Comparison of ENCODE assay signal across 1 fruit fly cellular context in the genomic region with DNA sequence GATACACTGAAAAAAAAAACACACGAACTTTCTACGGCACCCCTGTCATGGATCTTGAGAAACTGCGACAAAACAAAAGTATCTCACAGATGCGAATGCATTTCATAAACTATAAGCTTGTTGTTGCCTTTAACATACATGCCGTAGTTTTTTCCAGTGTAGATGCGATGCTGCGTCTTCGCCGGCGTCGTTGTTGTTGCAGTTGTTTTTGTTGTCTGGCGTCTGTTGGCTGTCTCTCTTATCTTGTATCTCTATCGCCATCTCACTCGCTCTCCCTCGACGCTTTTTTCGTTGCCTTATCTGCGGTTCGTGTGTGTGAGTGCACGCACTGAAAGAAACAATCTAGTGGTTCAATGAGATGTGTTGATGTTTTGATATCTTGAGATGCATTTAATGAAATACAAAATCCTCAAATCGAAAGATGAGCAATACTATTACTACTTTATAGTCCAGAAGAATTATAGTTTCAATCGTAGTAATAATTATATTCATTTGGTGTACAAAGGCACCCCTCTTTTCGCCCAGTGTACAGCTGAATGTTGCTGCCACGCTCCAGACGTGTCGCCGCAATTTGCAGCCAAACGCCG.
A peak's percentile ranks its signal among the peaks of the same experiment; 100 is the strongest.
TF ChIP-seq lines count a peak whose summit lies in the region.

No protein-coding gene starts in this region.

TF ChIP-seq in whole organism, embryonic, 481 proteins besides CTCF, POLR2A, EP300 and RAD21 (continued from another document and continues in another):
- TF ChIP-seq Bteb2 (GFP tag; optimal IDR thresholded peaks at IDR 0.05; lab: Kevin White, UChicago) (peak; percentile 95), mirr (GFP tag; optimal IDR thresholded peaks at IDR 0.05; lab: Kevin White, UChicago) (peak; percentile 65), tio (GFP tag; optimal IDR thresholded peaks at IDR 0.05; lab: Kevin White, UChicago) (peak; percentile 93), Lim3 (GFP tag; IDR thresholded peaks at IDR 0.05; lab: Robert Waterston, UW) (peak; percentile 92), Optix (GFP tag; IDR thresholded peaks at IDR 0.05; lab: Robert Waterston, UW) (peak; percentile 96), kah (GFP tag; optimal IDR thresholded peaks at IDR 0.05; lab: Kevin White, UChicago) (peak; percentile 93), CG43689 (GFP tag; IDR thresholded peaks at IDR 0.05; lab: Robert Waterston, UW) (peak; percentile 94), CG1024 (GFP tag; IDR thresholded peaks at IDR 0.05; lab: Robert Waterston, UW) (peak; percentile 96), CG15514 (GFP tag; optimal IDR thresholded peaks at IDR 0.05; lab: Kevin White, UChicago) (peak; percentile 85), peb (GFP tag; IDR thresholded peaks at IDR 0.05; lab: Robert Waterston, UW) (peak; percentile 92), CG11723 (GFP tag; optimal IDR thresholded peaks at IDR 0.05; lab: Kevin White, UChicago) (peak; percentile 94), CG14860 (GFP tag; IDR thresholded peaks at IDR 0.05; lab: Robert Waterston, UW; ENCODE audit: partially characterized antibody) (no peak), CG6683 (GFP tag; optimal IDR thresholded peaks at IDR 0.05; lab: Kevin White, UChicago) (peak; percentile 87), pnt (GFP tag; optimal IDR thresholded peaks at IDR 0.05; lab: Kevin White, UChicago) (peak; percentile 99), az2 (GFP tag; optimal IDR thresholded peaks at IDR 0.05; lab: Kevin White, UChicago) (peak; percentile 97), CG14014 (GFP tag; IDR thresholded peaks at IDR 0.05; lab: Robert Waterston, UW) (peak; percentile 94), sqz (GFP tag; optimal IDR thresholded peaks at IDR 0.05; lab: Kevin White, UChicago) (peak; percentile 95), bcd (GFP tag; optimal IDR thresholded peaks at IDR 0.05; lab: Kevin White, UChicago) (peak; percentile 96), crol (GFP tag; IDR thresholded peaks at IDR 0.05; lab: Robert Waterston, UW) (peak; percentile 48), abd-A (tag; optimal IDR thresholded peaks at IDR 0.05; lab: Kevin White, UChicago) (peak; percentile 18), CG10321 (GFP tag; IDR thresholded peaks at IDR 0.05; lab: Robert Waterston, UW) (peak; percentile 76), gce (GFP tag; IDR thresholded peaks at IDR 0.05; lab: Robert Waterston, UW) (peak; percentile 94), CG13424 (tag; optimal IDR thresholded peaks at IDR 0.05; lab: Kevin White, UChicago) (peak; percentile 95), Dref (GFP tag; IDR thresholded peaks at IDR 0.05; lab: Robert Waterston, UW) (peak; percentile 41), CG3163 (GFP tag; optimal IDR thresholded peaks at IDR 0.05; lab: Kevin White, UChicago) (peak; percentile 90), HmgD (GFP tag; optimal IDR thresholded peaks at IDR 0.05; lab: Kevin White, UChicago) (peak; percentile 97), CG18764 (GFP tag; optimal IDR thresholded peaks at IDR 0.05; lab: Kevin White, UChicago) (peak; percentile 95), NC2β (GFP tag; optimal IDR thresholded peaks at IDR 0.05; lab: Kevin White, UChicago) (peak; percentile 96), CG11504 (tag; optimal IDR thresholded peaks at IDR 0.05; lab: Kevin White, UChicago) (peak; percentile 93), CG1832 (GFP tag; optimal IDR thresholded peaks at IDR 0.05; lab: Kevin White, UChicago) (peak; percentile 45), CG12744 (GFP tag; optimal IDR thresholded peaks at IDR 0.05; lab: Kevin White, UChicago) (peak; percentile 96), CG13624 (GFP tag; optimal IDR thresholded peaks at IDR 0.05; lab: Kevin White, UChicago) (peak; percentile 97), Kr (GFP tag; optimal IDR thresholded peaks at IDR 0.05; lab: Kevin White, UChicago) (peak; percentile 88), CG12104 (GFP tag; optimal IDR thresholded peaks at IDR 0.05; lab: Kevin White, UChicago) (peak; percentile 95), lov (optimal IDR thresholded peaks at IDR 0.05; lab: Kevin White, UChicago) (no peak), lov (GFP tag; IDR thresholded peaks at IDR 0.05; lab: Robert Waterston, UW) (peak; percentile 97), Nf-YA (GFP tag; IDR thresholded peaks at IDR 0.05; lab: Robert Waterston, UW) (peak; percentile 90), CG2199 (GFP tag; IDR thresholded peaks at IDR 0.05; lab: Robert Waterston, UW) (peak; percentile 97), chinmo (GFP tag; IDR thresholded peaks at IDR 0.05; lab: Robert Waterston, UW; ENCODE audit: partially characterized antibody) (peak; percentile 74; the same call in 1 of the 4 replicates), CG7372 (GFP tag; IDR thresholded peaks at IDR 0.05; lab: Robert Waterston, UW) (peak; percentile 92), Dfd (GFP tag; optimal IDR thresholded peaks at IDR 0.05; lab: Kevin White, UChicago) (no peak), CG12769 (tag; optimal IDR thresholded peaks at IDR 0.05; lab: Kevin White, UChicago) (peak; percentile 91), CG3281 (GFP tag; optimal IDR thresholded peaks at IDR 0.05; lab: Kevin White, UChicago) (peak; percentile 88), CG3995 (GFP tag; optimal IDR thresholded peaks at IDR 0.05; lab: Kevin White, UChicago) (peak; percentile 76), CG30020 (tag; optimal IDR thresholded peaks at IDR 0.05; lab: Kevin White, UChicago) (peak; percentile 43), btn (GFP tag; optimal IDR thresholded peaks at IDR 0.05; lab: Kevin White, UChicago) (peak; percentile 97), lbe (GFP tag; optimal IDR thresholded peaks at IDR 0.05; lab: Kevin White, UChicago) (peak; percentile 94), Neu2 (GFP tag; optimal IDR thresholded peaks at IDR 0.05; lab: Kevin White, UChicago; ENCODE audit: borderline replicate concordance) (peak; percentile 90), CG34422 (GFP tag; IDR thresholded peaks at IDR 0.05; lab: Robert Waterston, UW) (peak; percentile 97), CG12659 (GFP tag; optimal IDR thresholded peaks at IDR 0.05; lab: Kevin White, UChicago) (peak; percentile 96), CG17328 (GFP tag; IDR thresholded peaks at IDR 0.05; lab: Robert Waterston, UW) (peak; percentile 98), CG13775 (GFP tag; optimal IDR thresholded peaks at IDR 0.05; lab: Kevin White, UChicago) (peak; percentile 93), gsb (GFP tag; IDR thresholded peaks at IDR 0.05; lab: Robert Waterston, UW) (peak; percentile 87), HHEX (GFP tag; optimal IDR thresholded peaks at IDR 0.05; lab: Kevin White, UChicago) (peak; percentile 95), CG15269 (tag; optimal IDR thresholded peaks at IDR 0.05; lab: Kevin White, UChicago) (peak; percentile 96), CG31388 (GFP tag; optimal IDR thresholded peaks at IDR 0.05; lab: Kevin White, UChicago) (peak; percentile 92), CG10366 (GFP tag; IDR thresholded peaks at IDR 0.05; lab: Robert Waterston, UW) (peak; percentile 94), zfh1 (GFP tag; IDR thresholded peaks at IDR 0.05; lab: Robert Waterston, UW) (peak; percentile 98), Oaz (GFP tag; IDR thresholded peaks at IDR 0.05; lab: Robert Waterston, UW) (peak; percentile 90), Six4 (GFP tag; optimal IDR thresholded peaks at IDR 0.05; lab: Kevin White, UChicago) (peak; percentile 98), slbo (GFP tag; IDR thresholded peaks at IDR 0.05; lab: Robert Waterston, UW) (peak; percentile 93), CG9215 (GFP tag; IDR thresholded peaks at IDR 0.05; lab: Robert Waterston, UW) (peak; percentile 86), CG10431 (GFP tag; optimal IDR thresholded peaks at IDR 0.05; lab: Kevin White, UChicago) (peak; percentile 88), exex (tag; optimal IDR thresholded peaks at IDR 0.05; lab: Kevin White, UChicago) (peak; percentile 48), B-H1 (GFP tag; IDR thresholded peaks at IDR 0.05; lab: Robert Waterston, UW) (peak; percentile 92), stc (GFP tag; IDR thresholded peaks at IDR 0.05; lab: Robert Waterston, UW) (peak; percentile 93), esg (GFP tag; conservative IDR thresholded peaks at IDR 0.05; lab: Robert Waterston, UW) (peak; percentile 95), eyg (GFP tag; optimal IDR thresholded peaks at IDR 0.05; lab: Kevin White, UChicago) (peak; percentile 91), MBD-R2 (GFP tag; IDR thresholded peaks at IDR 0.05; lab: Robert Waterston, UW) (peak; percentile 83), Elba2 (GFP tag; optimal IDR thresholded peaks at IDR 0.05; lab: Kevin White, UChicago) (peak; percentile 87), Hr78 (GFP tag; optimal IDR thresholded peaks at IDR 0.05; lab: Kevin White, UChicago) (peak in 1 of 2 experiments; percentile 75), Doc3 (GFP tag; IDR thresholded peaks at IDR 0.05; lab: Robert Waterston, UW; ENCODE audit: partially characterized antibody) (no peak), Fer1 (GFP tag; optimal IDR thresholded peaks at IDR 0.05; lab: Kevin White, UChicago) (peak; percentile 95), cad (GFP tag; optimal IDR thresholded peaks at IDR 0.05; lab: Kevin White, UChicago) (no peak), HLH3B (GFP tag; IDR thresholded peaks at IDR 0.05; lab: Robert Waterston, UW) (peak; percentile 97), CG14710 (tag; optimal IDR thresholded peaks at IDR 0.05; lab: Kevin White, UChicago) (peak; percentile 94), trem (tag; optimal IDR thresholded peaks at IDR 0.05; lab: Kevin White, UChicago) (peak; percentile 82), Stat92E (GFP tag; optimal IDR thresholded peaks at IDR 0.05; lab: Kevin White, UChicago) (peak in 1 of 3 experiments; percentile 80), E2f2 (GFP tag; IDR thresholded peaks at IDR 0.05; lab: Robert Waterston, UW) (peak; percentile 77; the same call in 1 of the 2 replicates), dmrt11E (tag; optimal IDR thresholded peaks at IDR 0.05; lab: Kevin White, UChicago) (peak; percentile 96), fd96Cb (tag; optimal IDR thresholded peaks at IDR 0.05; lab: Kevin White, UChicago) (peak; percentile 95), CG15479 (GFP tag; optimal IDR thresholded peaks at IDR 0.05; lab: Kevin White, UChicago) (peak; percentile 61), CG13123 (GFP tag; optimal IDR thresholded peaks at IDR 0.05; lab: Kevin White, UChicago) (peak; percentile 96), CG18476 (GFP tag; optimal IDR thresholded peaks at IDR 0.05; lab: Kevin White, UChicago) (peak; percentile 96), Adf1 (GFP tag; IDR thresholded peaks at IDR 0.05; lab: Robert Waterston, UW) (peak; percentile 88), shn (GFP tag; optimal IDR thresholded peaks at IDR 0.05; lab: Kevin White, UChicago) (peak; percentile 96), chif (GFP tag; optimal IDR thresholded peaks at IDR 0.05; lab: Kevin White, UChicago) (peak; percentile 98), Xrp1 (GFP tag; IDR thresholded peaks at IDR 0.05; lab: Robert Waterston, UW) (peak; percentile 98), Oli (tag; optimal IDR thresholded peaks at IDR 0.05; lab: Kevin White, UChicago) (peak; percentile 95), CG8089 (GFP tag; optimal IDR thresholded peaks at IDR 0.05; lab: Kevin White, UChicago) (peak; percentile 98), CG7745 (tag; optimal IDR thresholded peaks at IDR 0.05; lab: Kevin White, UChicago) (peak; percentile 6), CG10654 (GFP tag; optimal IDR thresholded peaks at IDR 0.05; lab: Kevin White, UChicago) (peak; percentile 97), Blimp-1 (GFP tag; optimal IDR thresholded peaks at IDR 0.05; lab: Kevin White, UChicago) (peak; percentile 92), Usf (GFP tag; optimal IDR thresholded peaks at IDR 0.05; lab: Kevin White, UChicago) (peak; percentile 92), kay (GFP tag; optimal IDR thresholded peaks at IDR 0.05; lab: Kevin White, UChicago) (peak; percentile 95), gsb-n (tag; optimal IDR thresholded peaks at IDR 0.05; lab: Kevin White, UChicago) (peak; percentile 90), bigmax (GFP tag; optimal IDR thresholded peaks at IDR 0.05; lab: Kevin White, UChicago) (peak; percentile 48), CG5180 (GFP tag; optimal IDR thresholded peaks at IDR 0.05; lab: Kevin White, UChicago) (peak; percentile 86), dysf (GFP tag; IDR thresholded peaks at IDR 0.05; lab: Robert Waterston, UW) (peak; percentile 96), CG15601 (tag; optimal IDR thresholded peaks at IDR 0.05; lab: Kevin White, UChicago) (peak; percentile 88), tna (GFP tag; IDR thresholded peaks at IDR 0.05; lab: Robert Waterston, UW; ENCODE audit: partially characterized antibody) (no peak), hb (GFP tag; IDR thresholded peaks at IDR 0.05; lab: Robert Waterston, UW; ENCODE audit: partially characterized antibody) (no peak), Awh (GFP tag; IDR thresholded peaks at IDR 0.05; lab: Robert Waterston, UW) (peak; percentile 96), Pdp1 (GFP tag; optimal IDR thresholded peaks at IDR 0.05; lab: Kevin White, UChicago) (peak; percentile 97 to 98), stwl (tag; optimal IDR thresholded peaks at IDR 0.05; lab: Kevin White, UChicago) (peak; percentile 45), mam (GFP tag; optimal IDR thresholded peaks at IDR 0.05; lab: Kevin White, UChicago) (peak; percentile 96), CG6791 (GFP tag; IDR thresholded peaks at IDR 0.05; lab: Robert Waterston, UW; ENCODE audit: partially characterized antibody) (no peak), grn (GFP tag; optimal IDR thresholded peaks at IDR 0.05; lab: Kevin White, UChicago) (peak; percentile 99), fd3F (GFP tag; optimal IDR thresholded peaks at IDR 0.05; lab: Kevin White, UChicago) (peak; percentile 82), CG2678 (tag; optimal IDR thresholded peaks at IDR 0.05; lab: Kevin White, UChicago) (peak; percentile 95), Atf-2 (GFP tag; optimal IDR thresholded peaks at IDR 0.05; lab: Kevin White, UChicago) (peak; percentile 97), CG9817 (tag; optimal IDR thresholded peaks at IDR 0.05; lab: Kevin White, UChicago) (peak; percentile 93), Ada2b (GFP tag; IDR thresholded peaks at IDR 0.05; lab: Robert Waterston, UW) (peak; percentile 95), CG31365 (tag; optimal IDR thresholded peaks at IDR 0.05; lab: Kevin White, UChicago) (peak; percentile 80), gcm2 (GFP tag; optimal IDR thresholded peaks at IDR 0.05; lab: Kevin White, UChicago) (peak; percentile 98), BtbVII (GFP tag; optimal IDR thresholded peaks at IDR 0.05; lab: Kevin White, UChicago) (peak; percentile 91), PHDP (tag; optimal IDR thresholded peaks at IDR 0.05; lab: Kevin White, UChicago) (peak; percentile 89), kni (GFP tag; optimal IDR thresholded peaks at IDR 0.05; lab: Kevin White, UChicago) (peak; percentile 87), CG9727 (GFP tag; optimal IDR thresholded peaks at IDR 0.05; lab: Kevin White, UChicago) (peak; percentile 98), CG17568 (GFP tag; optimal IDR thresholded peaks at IDR 0.05; lab: Kevin White, UChicago) (peak; percentile 89), CG4707 (GFP tag; optimal IDR thresholded peaks at IDR 0.05; lab: Kevin White, UChicago) (peak; percentile 80), CHES-1-like (GFP tag; optimal IDR thresholded peaks at IDR 0.05; lab: Kevin White, UChicago) (peak; percentile 98), CG7987 (GFP tag; optimal IDR thresholded peaks at IDR 0.05; lab: Kevin White, UChicago) (peak; percentile 87)
